Worm (Caenorhabditis elegans) whole organism, early embryonic: ENCODE results near the gene C08E8.4.

Experiments used
- B0310.2 ChIP-seq: sonication (generic microtip); optimal IDR thresholded peaks from 2 replicates; lab custom pipeline; 2016; ENCODE audit warnings: mild to moderate bottlenecking, missing genetic modification characterization, missing compliant biosample characterization
- F13C5.2 ChIP-seq: sonication (generic microtip); optimal IDR thresholded peaks from 2 replicates; lab custom pipeline; 2017; ENCODE audit warnings: mild to moderate bottlenecking, missing genetic modification characterization, inconsistent platforms, missing compliant biosample characterization
- aly-1 ChIP-seq: sonication (generic microtip); optimal IDR thresholded peaks from 2 replicates; lab custom pipeline; 2016; ENCODE audit warnings: missing genetic modification characterization, missing compliant biosample characterization
- ama-1 ChIP-seq: fragments of 150-350 bp; optimal IDR thresholded peaks from 2 replicates; lab custom pipeline; 2014
- ceh-13 ChIP-seq: fragments of 200-800 bp; sonication (Bioruptor generic); optimal IDR thresholded peaks from 2 replicates; lab custom pipeline; 2018; ENCODE audit warnings: mild to moderate bottlenecking, missing genetic modification characterization, missing compliant biosample characterization
- ceh-36 ChIP-seq: sonication (generic microtip); optimal IDR thresholded peaks from 2 replicates; lab custom pipeline; 2016; ENCODE audit warnings: missing genetic modification characterization, inconsistent platforms, missing compliant biosample characterization
- ets-7 ChIP-seq: sonication (generic microtip); optimal IDR thresholded peaks from 2 replicates; lab custom pipeline; 2016; ENCODE audit warnings: missing genotype, missing genetic modification characterization, missing compliant biosample characterization
- flt-1 ChIP-seq: fragments of 200-800 bp; sonication (Bioruptor generic); IDR thresholded peaks from 2 replicates; pipeline ENCODE4 v1.3.6; 2022; ENCODE audit warnings: missing genetic modification characterization, missing compliant biosample characterization
- hmbx-1 ChIP-seq: sonication (generic microtip); optimal IDR thresholded peaks from 2 replicates; lab custom pipeline; 2016; ENCODE audit warnings: mild to moderate bottlenecking, missing genetic modification characterization, missing compliant biosample characterization
- hmg-4 ChIP-seq: fragments of 200-800 bp; sonication (Bioruptor generic); optimal IDR thresholded peaks from 2 replicates; lab custom pipeline; 2018; ENCODE audit warnings: mild to moderate bottlenecking, missing genetic modification characterization, missing compliant biosample characterization
- hnd-1 ChIP-seq: sonication (generic microtip); optimal IDR thresholded peaks from 2 replicates; lab custom pipeline; 2016; ENCODE audit warnings: missing genetic modification characterization, missing compliant biosample characterization
- pes-1 ChIP-seq: fragments of 200-800 bp; sonication (Bioruptor generic); IDR thresholded peaks from 2 replicates; pipeline ENCODE4 v1.3.6; 2022; ENCODE audit warnings: missing genetic modification reagents, missing genetic modification characterization, missing compliant biosample characterization
- scrt-1 ChIP-seq: fragments of 200-800 bp; sonication (Bioruptor generic); IDR thresholded peaks from 2 replicates; pipeline ENCODE4 v1.3.6; 2022; ENCODE audit warnings: missing genetic modification characterization, missing compliant biosample characterization
- sea-1 ChIP-seq: fragments of 200-800 bp; sonication (Bioruptor generic); conservative IDR thresholded peaks from 2 replicates; pipeline ENCODE4 v1.3.6; 2022; ENCODE audit warnings: missing genetic modification characterization, missing compliant biosample characterization
- tbx-11 ChIP-seq: fragments of 200-800 bp; sonication (Bioruptor generic); IDR thresholded peaks from 2 replicates; pipeline ENCODE4 v1.3.6; 2022; ENCODE audit warnings: missing genetic modification characterization, missing compliant biosample characterization
- tbx-37 ChIP-seq: fragments of 200-800 bp; sonication (Bioruptor generic); conservative IDR thresholded peaks from 2 replicates; pipeline ENCODE4 v1.3.6; 2022; ENCODE audit warnings: missing genetic modification reagents, missing genetic modification characterization, missing compliant biosample characterization
- tra-4 ChIP-seq: sonication (generic microtip); optimal IDR thresholded peaks from 2 replicates; lab custom pipeline; 2017; ENCODE audit warnings: missing genetic modification characterization, missing compliant biosample characterization

The C08E8.4 gene

ce11 chrV:18412351-18412750 is 40.7 kb downstream of the C08E8.4 start:
- TF ChIP-seq flt-1 (GFP tag; lab: Robert Waterston, UW): no peak
- no peak for TF ChIP-seq pes-1
- TF ChIP-seq F13C5.2 (tag; lab: Kevin White, UChicago): no peak
- no peak for TF ChIP-seq scrt-1 (GFP tag; lab: Robert Waterston, UW)
- TF ChIP-seq aly-1 (tag; lab: Kevin White, UChicago): no peak
- no peak for TF ChIP-seq hmg-4 (GFP tag; lab: Kevin White, UChicago)
- no peak for TF ChIP-seq sea-1 (GFP tag; lab: Robert Waterston, UW)
- TF ChIP-seq ceh-13 (GFP tag; lab: Kevin White, UChicago): no peak
- no peak for TF ChIP-seq ama-1 (lab: Kevin White, UChicago)
- TF ChIP-seq tbx-37 (GFP tag; lab: Robert Waterston, UW): no peak
- TF ChIP-seq tra-4 (tag; lab: Kevin White, UChicago): no peak
- TF ChIP-seq ets-7 (tag; lab: Kevin White, UChicago): no peak
- TF ChIP-seq B0310.2 (tag; lab: Kevin White, UChicago): no peak
- no peak for TF ChIP-seq tbx-11 (GFP tag; lab: Robert Waterston, UW)
- no peak for TF ChIP-seq ceh-36 (tag; lab: Kevin White, UChicago)

DNA sequence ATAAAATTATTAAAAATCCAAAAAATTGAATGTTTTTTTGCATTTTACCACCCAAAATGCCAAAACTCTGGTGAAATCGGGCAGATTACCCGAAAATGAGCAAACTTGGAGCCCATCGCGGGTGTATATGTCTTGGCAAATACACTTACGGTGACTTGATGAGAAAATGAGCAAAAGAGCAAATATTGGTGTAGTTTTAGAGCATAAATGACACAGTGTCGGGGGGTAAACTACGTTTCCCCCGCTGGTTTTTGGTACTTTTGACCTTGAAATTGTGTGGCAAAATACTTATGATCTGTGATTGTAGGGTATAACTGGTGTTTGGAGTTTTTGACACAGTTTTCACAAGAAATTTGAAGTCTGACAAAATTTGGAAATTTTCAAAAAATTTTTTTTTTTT is 41.2 kb downstream of the C08E8.4 start, which contains the start of gene ZK262.2:
Gene ZK262.2 (minus strand): TSS at position 101 of the 400 bp plus-strand sequence.
- TF ChIP-seq tbx-37 (GFP tag; lab: Robert Waterston, UW) (no peak), hmg-4 (GFP tag; lab: Kevin White, UChicago) (no peak), ceh-36 (tag; lab: Kevin White, UChicago) (no peak), ceh-13 (GFP tag; lab: Kevin White, UChicago) (no peak), hnd-1 (tag; lab: Kevin White, UChicago) (no peak), B0310.2 (tag; lab: Kevin White, UChicago) (no peak), flt-1 (GFP tag; lab: Robert Waterston, UW) (no peak), ets-7 (tag; lab: Kevin White, UChicago) (no peak), tra-4 (tag; lab: Kevin White, UChicago) (no peak), tbx-11 (GFP tag; lab: Robert Waterston, UW) (no peak), ama-1 (lab: Kevin White, UChicago) (no peak), sea-1 (GFP tag; lab: Robert Waterston, UW) (no peak), pes-1 (no peak), scrt-1 (GFP tag; lab: Robert Waterston, UW) (no peak), F13C5.2 (tag; lab: Kevin White, UChicago) (no peak), aly-1 (tag; lab: Kevin White, UChicago) (no peak), hmbx-1 (tag; lab: Kevin White, UChicago) (no peak)

DNA sequence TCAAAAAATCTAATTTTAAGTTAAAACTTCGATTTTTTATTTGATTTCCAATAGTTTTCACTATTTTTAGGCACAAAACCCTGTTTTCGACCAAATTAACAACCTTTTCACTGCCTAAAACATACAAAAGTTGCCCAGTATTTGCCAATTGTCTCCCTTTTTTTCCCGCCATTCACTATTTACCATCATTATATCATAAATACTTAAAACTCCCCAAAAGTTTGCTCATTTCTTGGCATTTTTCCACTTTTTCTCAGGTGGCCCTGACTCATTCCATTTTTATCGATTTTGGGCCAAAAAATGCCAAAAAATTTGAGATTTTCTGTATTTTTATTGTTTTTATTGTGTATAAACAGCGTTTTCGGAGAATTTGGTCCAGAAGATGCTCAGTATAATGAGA is 42.4 kb downstream of the C08E8.4 start, which contains the start of gene txt-8:
Gene txt-8 (plus strand): TSS at position 301 of the 400 bp plus-strand sequence.
- no peak for TF ChIP-seq aly-1 (tag; lab: Kevin White, UChicago)
- TF ChIP-seq scrt-1 (GFP tag; lab: Robert Waterston, UW): no peak
- TF ChIP-seq B0310.2 (tag; lab: Kevin White, UChicago): no peak
- TF ChIP-seq ama-1 (lab: Kevin White, UChicago): no peak
- no peak for TF ChIP-seq ceh-13 (GFP tag; lab: Kevin White, UChicago)
- no peak for TF ChIP-seq flt-1 (GFP tag; lab: Robert Waterston, UW)
- TF ChIP-seq ets-7 (tag; lab: Kevin White, UChicago): no peak
- no peak for TF ChIP-seq tbx-11 (GFP tag; lab: Robert Waterston, UW)
- TF ChIP-seq sea-1 (GFP tag; lab: Robert Waterston, UW): no peak
- TF ChIP-seq pes-1: no peak
- no peak for TF ChIP-seq hmg-4 (GFP tag; lab: Kevin White, UChicago)
- no peak for TF ChIP-seq ceh-36 (tag; lab: Kevin White, UChicago)
- no peak for TF ChIP-seq tra-4 (tag; lab: Kevin White, UChicago)
- TF ChIP-seq tbx-37 (GFP tag; lab: Robert Waterston, UW): no peak
- TF ChIP-seq F13C5.2 (tag; lab: Kevin White, UChicago): no peak
- TF ChIP-seq hnd-1 (tag; lab: Kevin White, UChicago): no peak
- TF ChIP-seq hmbx-1 (tag; lab: Kevin White, UChicago): no peak

- TF ChIP-seq hmg-4 (GFP tag; lab: Kevin White, UChicago) (no peak), aly-1 (tag; lab: Kevin White, UChicago) (no peak), hnd-1 (tag; lab: Kevin White, UChicago) (no peak), tbx-11 (GFP tag; lab: Robert Waterston, UW) (no peak), tbx-37 (GFP tag; lab: Robert Waterston, UW) (no peak), sea-1 (GFP tag; lab: Robert Waterston, UW) (no peak), hmbx-1 (tag; lab: Kevin White, UChicago) (no peak), ama-1 (lab: Kevin White, UChicago) (no peak), ceh-13 (GFP tag; lab: Kevin White, UChicago) (no peak), tra-4 (tag; lab: Kevin White, UChicago) (no peak), B0310.2 (tag; lab: Kevin White, UChicago) (no peak), scrt-1 (GFP tag; lab: Robert Waterston, UW) (no peak), ceh-36 (tag; lab: Kevin White, UChicago) (no peak), pes-1 (no peak), flt-1 (GFP tag; lab: Robert Waterston, UW) (no peak), F13C5.2 (tag; lab: Kevin White, UChicago) (no peak), ets-7 (tag; lab: Kevin White, UChicago) (no peak)
These were observed 49.2 kb downstream of the C08E8.4 start, which contains the start of gene srj-26 for ce11 chrV:18420797-18421196. TSS of gene srj-26 (plus strand) at chrV:18421097.
